Fruit fly (Drosophila melanogaster) whole organism, embryonic: ENCODE measurements around the gene CG15011.

Experiments used
- Bdp1 ChIP-seq: fragments of 200-800 bp; sonication (Bioruptor generic); optimal IDR thresholded peaks from 3 replicates; lab custom pipeline; 2016; ENCODE audit warnings: missing biosample characterization, missing genetic modification characterization
- BtbVII ChIP-seq: fragments of 200-800 bp; sonication (Bioruptor generic); optimal IDR thresholded peaks from 3 replicates; lab custom pipeline; 2017; ENCODE audit warnings: missing biosample characterization, mild to moderate bottlenecking, missing genetic modification characterization
- Bteb2 ChIP-seq: fragments of 200-800 bp; sonication (Bioruptor generic); optimal IDR thresholded peaks from 2 replicates; lab custom pipeline; 2016; ENCODE audit warnings: missing biosample characterization, missing genetic modification characterization
- C15 ChIP-seq: fragments of 200-800 bp; sonication (Bioruptor generic); IDR thresholded peaks from 3 replicates; pipeline ENCODE4 v1.3.6; 2022; ENCODE audit warnings: missing biosample characterization, missing genetic modification characterization
- CG11093 ChIP-seq: fragments of 200-800 bp; sonication (Bioruptor generic); IDR thresholded peaks from 3 replicates; pipeline ENCODE4 v1.3.6; 2022; ENCODE audit warnings: missing biosample characterization, missing genetic modification characterization
- CG11504 ChIP-seq: fragments of 200-800 bp; sonication (Bioruptor generic); optimal IDR thresholded peaks from 3 replicates; lab custom pipeline; 2019; ENCODE audit warnings: missing biosample characterization, mild to moderate bottlenecking, missing genetic modification characterization, moderate library complexity
- CG13296 ChIP-seq: fragments of 200-800 bp; sonication (Bioruptor generic); optimal IDR thresholded peaks from 3 replicates; lab custom pipeline; 2018; ENCODE audit warnings: missing biosample characterization, mild to moderate bottlenecking, missing genetic modification characterization
- CG14667 ChIP-seq: fragments of 200-800 bp; sonication (Bioruptor generic); IDR thresholded peaks from 2 replicates; pipeline ENCODE4 v1.3.6; 2022; ENCODE audit warnings: missing biosample characterization, missing genetic modification characterization
- CG17361 ChIP-seq: fragments of 200-800 bp; sonication (Bioruptor generic); IDR thresholded peaks from 3 replicates; pipeline ENCODE4 v1.3.6; 2022; ENCODE audit warnings: missing biosample characterization, missing genetic modification characterization
- CG18619 ChIP-seq: fragments of 200-800 bp; sonication (Bioruptor generic); optimal IDR thresholded peaks from 3 replicates; lab custom pipeline; 2017; ENCODE audit warnings: missing biosample characterization, mild to moderate bottlenecking, missing genetic modification characterization
- CG2116 ChIP-seq: fragments of 200-800 bp; sonication (Bioruptor generic); optimal IDR thresholded peaks from 3 replicates; lab custom pipeline; 2018; ENCODE audit warnings: missing biosample characterization, mild to moderate bottlenecking, missing genetic modification characterization
- CG2889 ChIP-seq: fragments of 200-800 bp; sonication (Bioruptor generic); IDR thresholded peaks from 3 replicates; pipeline ENCODE4 v1.3.6; 2022; ENCODE audit warnings: missing biosample characterization, missing genetic modification characterization
- CG32772 ChIP-seq: fragments of 200-800 bp; sonication (Bioruptor generic); IDR thresholded peaks from 2 replicates; pipeline ENCODE4 v1.3.6; 2022; ENCODE audit warnings: missing biosample characterization, missing genetic modification characterization
- CG3407 ChIP-seq: fragments of 200-800 bp; sonication (Bioruptor generic); optimal IDR thresholded peaks from 2 replicates; lab custom pipeline; 2018; ENCODE audit warnings: missing biosample characterization, mild to moderate bottlenecking, missing genetic modification characterization
- CG34376 ChIP-seq: fragments of 200-800 bp; sonication (Bioruptor generic); optimal IDR thresholded peaks from 2 replicates; lab custom pipeline; 2018; ENCODE audit warnings: missing biosample characterization, mild to moderate bottlenecking, missing genetic modification characterization
- CG4360 ChIP-seq: fragments of 200-800 bp; sonication (Bioruptor generic); IDR thresholded peaks from 2 replicates; pipeline ENCODE4 v1.3.6; 2022; ENCODE audit warnings: missing biosample characterization, missing genetic modification characterization
- CG43689 ChIP-seq: fragments of 200-800 bp; sonication (Bioruptor generic); IDR thresholded peaks from 2 replicates; pipeline ENCODE4 v1.3.6; 2022; ENCODE audit warnings: missing biosample characterization, missing genetic modification characterization
- CG4854 ChIP-seq: fragments of 200-800 bp; sonication (Bioruptor generic); optimal IDR thresholded peaks from 2 replicates; lab custom pipeline; 2016; ENCODE audit warnings: missing biosample characterization, missing genetic modification characterization, inconsistent platforms
- CG6175 ChIP-seq: fragments of 200-800 bp; sonication (Bioruptor generic); IDR thresholded peaks from 3 replicates; pipeline ENCODE4 v1.3.6; 2022; ENCODE audit warnings: missing biosample characterization, missing genetic modification characterization
- CG6272 ChIP-seq: fragments of 200-800 bp; sonication (Bioruptor generic); IDR thresholded peaks from 2 replicates; pipeline ENCODE4 v1.3.6; 2022; ENCODE audit warnings: missing biosample characterization, missing genetic modification characterization
- CG6854 ChIP-seq: fragments of 200-800 bp; sonication (Bioruptor generic); optimal IDR thresholded peaks from 3 replicates; lab custom pipeline; 2017; ENCODE audit warnings: missing biosample characterization, mild to moderate bottlenecking, missing genetic modification characterization
- CG7372 ChIP-seq: fragments of 200-800 bp; sonication (Bioruptor generic); IDR thresholded peaks from 2 replicates; pipeline ENCODE4 v1.3.6; 2022; ENCODE audit warnings: missing biosample characterization, missing genetic modification characterization
- CG7745 ChIP-seq: fragments of 200-800 bp; sonication (Bioruptor generic); optimal IDR thresholded peaks from 2 replicates; lab custom pipeline; 2018; ENCODE audit warnings: missing biosample characterization, mild to moderate bottlenecking, missing genetic modification characterization, moderate library complexity
- CG7987 ChIP-seq: fragments of 200-800 bp; sonication (Bioruptor generic); optimal IDR thresholded peaks from 2 replicates; lab custom pipeline; 2018; ENCODE audit warnings: missing biosample characterization, mild to moderate bottlenecking, missing genetic modification characterization, moderate library complexity
- CG8089 ChIP-seq: fragments of 200-800 bp; sonication (Bioruptor generic); optimal IDR thresholded peaks from 3 replicates; lab custom pipeline; 2016; ENCODE audit warnings: missing biosample characterization, missing genetic modification characterization
- CG8388 ChIP-seq: fragments of 200-800 bp; sonication (Bioruptor generic); optimal IDR thresholded peaks from 2 replicates; lab custom pipeline; 2019; ENCODE audit warnings: missing biosample characterization, mild to moderate bottlenecking, missing genetic modification characterization, moderate library complexity
- CG8765 ChIP-seq: fragments of 200-800 bp; sonication (Bioruptor generic); IDR thresholded peaks from 2 replicates; pipeline ENCODE4 v1.3.6; 2022; ENCODE audit warnings: missing biosample characterization, missing genetic modification characterization
- Dfd ChIP-seq, 2 experiments: fragments of >200 bp; optimal IDR thresholded peaks; 2 replicates each; lab custom pipeline; 2017; ENCODE audit warnings: missing biosample characterization in 2 of 2, missing genetic modification characterization in 2 of 2
- E2f2 ChIP-seq: fragments of 200-800 bp; sonication (Bioruptor generic); IDR thresholded peaks from 2 replicates; pipeline ENCODE4 v1.3.6; 2022; ENCODE audit warnings: missing biosample characterization, missing genetic modification characterization
- Fer2 ChIP-seq: fragments of 200-800 bp; sonication (Bioruptor generic); optimal IDR thresholded peaks from 2 replicates; lab custom pipeline; 2018; ENCODE audit warnings: missing biosample characterization, mild to moderate bottlenecking, missing genetic modification characterization, moderate library complexity
- Lhr ChIP-seq: fragments of 200-800 bp; sonication (Bioruptor generic); optimal IDR thresholded peaks from 3 replicates; lab custom pipeline; 2017; ENCODE audit warnings: mild to moderate bottlenecking, missing biosample characterization, missing genetic modification reagents, missing genetic modification characterization
- Mrtf ChIP-seq: fragments of 200-800 bp; sonication (Bioruptor generic); IDR thresholded peaks from 3 replicates; pipeline ENCODE4 v1.3.6; 2022; ENCODE audit warnings: missing biosample characterization, missing genetic modification characterization
- Nf-YA ChIP-seq: fragments of 200-800 bp; sonication (Bioruptor generic); IDR thresholded peaks from 2 replicates; pipeline ENCODE4 v1.3.6; 2022; ENCODE audit warnings: missing biosample characterization, missing genetic modification characterization
- Nf-YB ChIP-seq: fragments of 200-800 bp; sonication (Bioruptor generic); optimal IDR thresholded peaks from 3 replicates; lab custom pipeline; 2019; ENCODE audit warnings: missing biosample characterization, mild to moderate bottlenecking, missing genetic modification characterization, moderate library complexity
- Poxn ChIP-seq: fragments of 200-800 bp; sonication (Bioruptor generic); IDR thresholded peaks from 2 replicates; pipeline ENCODE4 v1.3.6; 2022; ENCODE audit warnings: missing biosample characterization, missing genetic modification characterization
- Sox100B ChIP-seq: fragments of 200-800 bp; sonication (Bioruptor generic); optimal IDR thresholded peaks from 3 replicates; lab custom pipeline; 2018; ENCODE audit warnings: missing biosample characterization, mild to moderate bottlenecking, missing genetic modification characterization
- ato ChIP-seq: fragments of 200-800 bp; sonication (Bioruptor generic); IDR thresholded peaks from 2 replicates; pipeline ENCODE4 v1.3.6; 2022; ENCODE audit warnings: missing biosample characterization, missing genetic modification characterization; ENCODE audit not compliant: partially characterized antibody
- caup ChIP-seq: fragments of 200-800 bp; sonication (Bioruptor generic); optimal IDR thresholded peaks from 3 replicates; lab custom pipeline; 2017; ENCODE audit warnings: missing biosample characterization, mild to moderate bottlenecking, missing genetic modification characterization, moderate library complexity; ENCODE audit not compliant: severe bottlenecking
- crp ChIP-seq, 2 experiments: fragments of 200-800 bp; sonication (Bioruptor generic); optimal IDR thresholded peaks; 2 replicates in 1 of 2; 3 replicates in 1 of 2; lab custom pipeline; 2017; ENCODE audit warnings: missing biosample characterization in 2 of 2, missing genetic modification characterization in 2 of 2, mild to moderate bottlenecking in 1 of 2, moderate library complexity in 1 of 2
- dan ChIP-seq: fragments of 200-800 bp; sonication (Bioruptor generic); IDR thresholded peaks from 2 replicates; pipeline ENCODE4 v1.3.6; 2022; ENCODE audit warnings: missing biosample characterization, missing genetic modification characterization
- dm ChIP-seq: fragments of 200-800 bp; sonication (Bioruptor generic); optimal IDR thresholded peaks from 3 replicates; lab custom pipeline; 2016; ENCODE audit warnings: missing biosample characterization, missing genetic modification characterization
- dysf ChIP-seq: fragments of 200-800 bp; sonication (Bioruptor generic); IDR thresholded peaks from 3 replicates; pipeline ENCODE4 v1.3.6; 2022; ENCODE audit warnings: missing biosample characterization, missing genetic modification characterization
- gsb-n ChIP-seq: fragments of 200-800 bp; sonication (Bioruptor generic); optimal IDR thresholded peaks from 3 replicates; lab custom pipeline; 2018; ENCODE audit warnings: missing biosample characterization, mild to moderate bottlenecking, missing genetic modification characterization
- lola ChIP-seq, 3 experiments: fragments of >200 bp in 2 of 3; fragments of 200-800 bp in 1 of 3; sonication (Bioruptor generic) in 1 of 3; optimal IDR thresholded peaks; 2 replicates each; lab custom pipeline; 2017 to 2019; ENCODE audit warnings: missing biosample characterization in 3 of 3, missing genetic modification characterization in 3 of 3, mild to moderate bottlenecking in 1 of 3, moderate library complexity in 1 of 3
- mam ChIP-seq: fragments of 200-800 bp; sonication (Bioruptor generic); optimal IDR thresholded peaks from 3 replicates; lab custom pipeline; 2016; ENCODE audit warnings: missing biosample characterization, missing genetic modification characterization
- odd ChIP-seq: fragments of 200-800 bp; sonication (Bioruptor generic); optimal IDR thresholded peaks from 2 replicates; lab custom pipeline; 2017; ENCODE audit warnings: missing biosample characterization, mild to moderate bottlenecking, missing genetic modification characterization
- org-1 ChIP-seq: fragments of 200-800 bp; sonication (Bioruptor generic); optimal IDR thresholded peaks from 2 replicates; lab custom pipeline; 2017; ENCODE audit warnings: missing biosample characterization, missing genetic modification characterization
- phol ChIP-seq: fragments of 200-800 bp; sonication (Bioruptor generic); optimal IDR thresholded peaks from 3 replicates; lab custom pipeline; 2018; ENCODE audit warnings: missing biosample characterization, mild to moderate bottlenecking, missing genetic modification characterization, moderate library complexity
- pita ChIP-seq: fragments of 200-800 bp; sonication (Bioruptor generic); optimal IDR thresholded peaks from 2 replicates; lab custom pipeline; 2017; ENCODE audit warnings: missing biosample characterization, mild to moderate bottlenecking, missing genetic modification characterization
- row ChIP-seq: fragments of 200-800 bp; sonication (Bioruptor generic); IDR thresholded peaks from 3 replicates; pipeline ENCODE4 v1.3.6; 2022; ENCODE audit warnings: missing biosample characterization, missing genetic modification characterization
- sob ChIP-seq: fragments of 200-800 bp; sonication (Bioruptor generic); IDR thresholded peaks from 2 replicates; pipeline ENCODE4 v1.3.6; 2022; ENCODE audit warnings: missing biosample characterization, missing genetic modification characterization
- tup ChIP-seq: fragments of 200-800 bp; sonication (Bioruptor generic); optimal IDR thresholded peaks from 2 replicates; lab custom pipeline; 2016; ENCODE audit warnings: missing biosample characterization, mild to moderate bottlenecking, missing genetic modification characterization, moderate library complexity

Gene CG15011

dm6 chr3L:4302088-4302487 lies 43.1 kb upstream of the CG15011 start:
- TF ChIP-seq dm (no peak), Nf-YA (no peak), mam (GFP tag; lab: Kevin White, UChicago) (no peak), CG13296 (GFP tag; lab: Kevin White, UChicago) (no peak), E2f2 (GFP tag; lab: Robert Waterston, UW) (no peak), crp (GFP tag; optimal IDR thresholded peaks at IDR 0.05; lab: Kevin White, UChicago) (no peak), ato (GFP tag; lab: Robert Waterston, UW) (no peak), lola (GFP tag; optimal IDR thresholded peaks at IDR 0.05; lab: Kevin White, UChicago) (peak in 1 of 3 experiments; percentile 8), CG17361 (GFP tag; lab: Robert Waterston, UW) (peak; percentile 31; the same call in 1 of the 3 replicates), CG4360 (GFP tag; lab: Robert Waterston, UW) (no peak), CG32772 (GFP tag; lab: Robert Waterston, UW) (no peak), Dfd (GFP tag; optimal IDR thresholded peaks at IDR 0.05; lab: Kevin White, UChicago) (no peak), dysf (GFP tag; lab: Robert Waterston, UW) (no peak), CG7745 (no peak), CG6272 (no peak), Bdp1 (GFP tag; lab: Kevin White, UChicago) (no peak), CG8089 (GFP tag; lab: Kevin White, UChicago) (no peak), Bteb2 (no peak), CG8388 (GFP tag; lab: Kevin White, UChicago) (no peak), CG2116 (GFP tag; lab: Kevin White, UChicago) (no peak), CG4854 (GFP tag; lab: Kevin White, UChicago) (no peak), C15 (GFP tag; lab: Robert Waterston, UW) (no peak), CG3407 (GFP tag; lab: Kevin White, UChicago) (no peak), phol (peak; percentile 15), org-1 (no peak), pita (GFP tag; lab: Kevin White, UChicago) (no peak), caup (GFP tag; lab: Kevin White, UChicago) (no peak), odd (GFP tag; lab: Kevin White, UChicago) (no peak), Sox100B (peak; percentile 4), sob (GFP tag; lab: Robert Waterston, UW) (no peak), BtbVII (no peak), CG43689 (no peak), gsb-n (peak; percentile 22), dan (no peak), CG11093 (GFP tag; lab: Robert Waterston, UW) (no peak), CG8765 (GFP tag; lab: Robert Waterston, UW) (no peak), CG7987 (GFP tag; lab: Kevin White, UChicago) (no peak), tup (GFP tag; lab: Kevin White, UChicago) (no peak), CG11504 (tag; lab: Kevin White, UChicago) (peak; percentile 20), CG18619 (GFP tag; lab: Kevin White, UChicago) (no peak), CG6175 (no peak), Nf-YB (no peak), CG14667 (no peak), CG7372 (GFP tag; lab: Robert Waterston, UW) (no peak), Mrtf (no peak), CG6854 (GFP tag; lab: Kevin White, UChicago) (no peak), CG2889 (GFP tag; lab: Robert Waterston, UW) (no peak), Fer2 (tag; lab: Kevin White, UChicago) (no peak), Poxn (no peak), CG34376 (no peak), Lhr (no peak), row (GFP tag; lab: Robert Waterston, UW) (0 out of 3 replicates have a peak, but pooled peaks have one; percentile 6)
